Fruit fly (Drosophila melanogaster) whole organism, embryonic: ENCODE data around the gene CG14142.

Experiments used
- Abd-B ChIP-seq: fragments of 200-800 bp; sonication (Bioruptor generic); optimal IDR thresholded peaks from 2 replicates; lab custom pipeline; 2018; ENCODE audit warnings: missing biosample characterization, mild to moderate bottlenecking, missing genetic modification characterization, moderate library complexity
- Awh ChIP-seq: fragments of 200-800 bp; sonication (Bioruptor generic); IDR thresholded peaks from 2 replicates; pipeline ENCODE4, ENCODE4 v1.3.6; 2022; ENCODE audit warnings: missing biosample characterization, missing genetic modification characterization
- CG10431 ChIP-seq: fragments of 200-800 bp; sonication (Bioruptor generic); optimal IDR thresholded peaks from 3 replicates; lab custom pipeline; 2018; ENCODE audit warnings: missing biosample characterization, mild to moderate bottlenecking, missing genetic modification characterization
- CG11723 ChIP-seq: fragments of 200-800 bp; sonication (Bioruptor generic); optimal IDR thresholded peaks from 2 replicates; lab custom pipeline; 2017; ENCODE audit warnings: missing biosample characterization, mild to moderate bottlenecking, missing genetic modification characterization
- CG13424 ChIP-seq: fragments of 200-800 bp; sonication (Bioruptor generic); optimal IDR thresholded peaks from 2 replicates; lab custom pipeline; 2019; ENCODE audit warnings: missing biosample characterization, mild to moderate bottlenecking, missing genetic modification characterization, moderate library complexity
- CG14014 ChIP-seq: fragments of 200-800 bp; sonication (Bioruptor generic); IDR thresholded peaks from 2 replicates; pipeline ENCODE4 v1.3.6; 2022; ENCODE audit warnings: missing biosample characterization, missing genetic modification characterization
- CG14667 ChIP-seq: fragments of 200-800 bp; sonication (Bioruptor generic); IDR thresholded peaks from 2 replicates; pipeline ENCODE4 v1.3.6; 2022; ENCODE audit warnings: missing biosample characterization, missing genetic modification characterization
- CG17385 ChIP-seq: fragments of 200-800 bp; sonication (Bioruptor generic); optimal IDR thresholded peaks from 3 replicates; lab custom pipeline; 2018; ENCODE audit warnings: missing biosample characterization, mild to moderate bottlenecking, missing genetic modification characterization
- CG30431 ChIP-seq: fragments of 200-800 bp; sonication (Bioruptor generic); optimal IDR thresholded peaks from 2 replicates; lab custom pipeline; 2017; ENCODE audit warnings: missing biosample characterization, missing genetic modification characterization
- CG3407 ChIP-seq: fragments of 200-800 bp; sonication (Bioruptor generic); optimal IDR thresholded peaks from 2 replicates; lab custom pipeline; 2018; ENCODE audit warnings: missing biosample characterization, mild to moderate bottlenecking, missing genetic modification characterization
- CG3726 ChIP-seq: fragments of 200-800 bp; sonication (Bioruptor generic); IDR thresholded peaks from 3 replicates; pipeline ENCODE4, ENCODE4 v1.3.6; 2022; ENCODE audit warnings: missing biosample characterization, missing genetic modification characterization
- CG5180 ChIP-seq: fragments of 200-800 bp; sonication (Bioruptor generic); optimal IDR thresholded peaks from 3 replicates; lab custom pipeline; 2017; ENCODE audit warnings: missing biosample characterization, missing genetic modification characterization, mild to moderate bottlenecking, moderate library complexity, missing genetic modification reagents
- CG7839 ChIP-seq: fragments of 200-800 bp; sonication (Bioruptor generic); optimal IDR thresholded peaks from 3 replicates; lab custom pipeline; 2018; ENCODE audit warnings: missing biosample characterization, mild to moderate bottlenecking, missing genetic modification characterization, moderate library complexity
- CG9437 ChIP-seq: fragments of 200-800 bp; sonication (Bioruptor generic); optimal IDR thresholded peaks from 2 replicates; lab custom pipeline; 2018; ENCODE audit warnings: missing biosample characterization, mild to moderate bottlenecking, missing genetic modification characterization
- Dp ChIP-seq: fragments of 200-800 bp; sonication (Bioruptor generic); optimal IDR thresholded peaks from 2 replicates; lab custom pipeline; 2018; ENCODE audit warnings: missing biosample characterization, mild to moderate bottlenecking, missing genetic modification characterization, moderate library complexity
- Drgx ChIP-seq: fragments of 200-800 bp; sonication (Bioruptor generic); IDR thresholded peaks from 2 replicates; pipeline ENCODE4 v1.3.6; 2022; ENCODE audit warnings: missing biosample characterization, missing genetic modification characterization
- Fer2 ChIP-seq: fragments of 200-800 bp; sonication (Bioruptor generic); optimal IDR thresholded peaks from 2 replicates; lab custom pipeline; 2018; ENCODE audit warnings: missing biosample characterization, mild to moderate bottlenecking, missing genetic modification characterization, moderate library complexity
- Fer3 ChIP-seq: fragments of 200-800 bp; sonication (Bioruptor generic); optimal IDR thresholded peaks from 2 replicates; lab custom pipeline; 2018; ENCODE audit warnings: missing biosample characterization, mild to moderate bottlenecking, missing genetic modification characterization, moderate library complexity
- HmgZ ChIP-seq: fragments of 200-800 bp; sonication (Bioruptor generic); optimal IDR thresholded peaks from 2 replicates; lab custom pipeline; 2018; ENCODE audit warnings: missing biosample characterization, mild to moderate bottlenecking, missing genetic modification characterization
- MTF-1 ChIP-seq: fragments of 200-800 bp; sonication (Bioruptor generic); optimal IDR thresholded peaks from 2 replicates; lab custom pipeline; 2018; ENCODE audit warnings: missing biosample characterization, mild to moderate bottlenecking, missing genetic modification characterization, borderline replicate concordance
- Neu2 ChIP-seq: fragments of 200-800 bp; sonication (Bioruptor generic); optimal IDR thresholded peaks from 3 replicates; lab custom pipeline; 2016; ENCODE audit warnings: missing biosample characterization, missing genetic modification characterization, borderline replicate concordance
- Nf-YB ChIP-seq: fragments of 200-800 bp; sonication (Bioruptor generic); optimal IDR thresholded peaks from 3 replicates; lab custom pipeline; 2019; ENCODE audit warnings: missing biosample characterization, mild to moderate bottlenecking, missing genetic modification characterization, moderate library complexity
- Oli ChIP-seq: fragments of 200-800 bp; sonication (Bioruptor generic); optimal IDR thresholded peaks from 2 replicates; lab custom pipeline; 2018; ENCODE audit warnings: missing biosample characterization, mild to moderate bottlenecking, missing genetic modification characterization, moderate library complexity
- Sox102F ChIP-seq: fragments of 200-800 bp; sonication (Bioruptor generic); optimal IDR thresholded peaks from 2 replicates; lab custom pipeline; 2018; ENCODE audit warnings: missing biosample characterization, mild to moderate bottlenecking, missing genetic modification characterization, moderate library complexity
- Taf1 ChIP-seq: fragments of 200-800 bp; sonication (Bioruptor generic); IDR thresholded peaks from 2 replicates; pipeline ENCODE4 v1.3.6; 2022; ENCODE audit warnings: missing biosample characterization, missing genetic modification characterization
- Tbp ChIP-seq: fragments of >200 bp; optimal IDR thresholded peaks from 2 replicates; lab custom pipeline; 2018; ENCODE audit warnings: missing biosample characterization, missing genetic modification characterization
- YL-1 ChIP-seq: fragments of 200-800 bp; sonication (Bioruptor generic); optimal IDR thresholded peaks from 3 replicates; lab custom pipeline; 2017; ENCODE audit warnings: missing biosample characterization, mild to moderate bottlenecking, missing genetic modification characterization
- ac ChIP-seq: fragments of 200-800 bp; sonication (Bioruptor generic); optimal IDR thresholded peaks from 3 replicates; lab custom pipeline; 2017; ENCODE audit warnings: missing biosample characterization, mild to moderate bottlenecking, missing genetic modification characterization
- az2 ChIP-seq: fragments of 200-800 bp; sonication (Bioruptor generic); optimal IDR thresholded peaks from 3 replicates; lab custom pipeline; 2016; ENCODE audit warnings: missing biosample characterization, missing genetic modification characterization
- br ChIP-seq: fragments of >200 bp; optimal IDR thresholded peaks from 2 replicates; lab custom pipeline; 2017
- ci ChIP-seq: fragments of 200-800 bp; sonication (Bioruptor generic); IDR thresholded peaks from 3 replicates; pipeline ENCODE4 v1.3.6; 2022; ENCODE audit warnings: missing biosample characterization, missing genetic modification characterization
- crol ChIP-seq: fragments of 200-800 bp; sonication (Bioruptor generic); IDR thresholded peaks from 2 replicates; pipeline ENCODE4 v1.3.6; 2022; ENCODE audit warnings: missing biosample characterization, missing genetic modification characterization
- dm ChIP-seq: fragments of 200-800 bp; sonication (Bioruptor generic); optimal IDR thresholded peaks from 3 replicates; lab custom pipeline; 2016; ENCODE audit warnings: missing biosample characterization, missing genetic modification characterization
- dpn ChIP-seq, 2 experiments: fragments of 200-800 bp; sonication (Bioruptor generic); optimal IDR thresholded peaks; 3 replicates each; lab custom pipeline; 2016; ENCODE audit warnings: missing biosample characterization in 2 of 2, missing genetic modification characterization in 2 of 2
- gcm ChIP-seq: fragments of 200-800 bp; sonication (Bioruptor generic); optimal IDR thresholded peaks from 2 replicates; lab custom pipeline; 2019; ENCODE audit warnings: missing biosample characterization, mild to moderate bottlenecking, missing genetic modification characterization, moderate library complexity
- nau ChIP-seq: fragments of 200-800 bp; sonication (Bioruptor generic); optimal IDR thresholded peaks from 3 replicates; lab custom pipeline; 2017; ENCODE audit warnings: missing biosample characterization, mild to moderate bottlenecking, missing genetic modification characterization, missing genetic modification reagents
- nerfin-2 ChIP-seq: fragments of 200-800 bp; sonication (Bioruptor generic); IDR thresholded peaks from 2 replicates; pipeline ENCODE4 v1.3.6; 2022; ENCODE audit warnings: missing biosample characterization, missing genetic modification characterization; ENCODE audit not compliant: partially characterized antibody
- pan ChIP-seq, 4 experiments: fragments of >200 bp in 3 of 4; fragments of 200-800 bp in 1 of 4; sonication (Bioruptor generic) in 1 of 4; optimal IDR thresholded peaks in 3 of 4; IDR thresholded peaks in 1 of 4; 2 replicates each; pipeline versions ENCODE4 v1.3.6 to Lab custom; 2017 to 2022; ENCODE audit warnings: missing biosample characterization in 2 of 4, missing genetic modification characterization in 2 of 4, mixed read lengths in 1 of 4
- run ChIP-seq: fragments of 200-800 bp; sonication (Bioruptor generic); optimal IDR thresholded peaks from 3 replicates; lab custom pipeline; 2018; ENCODE audit warnings: missing biosample characterization, mild to moderate bottlenecking, missing genetic modification characterization
- scrt ChIP-seq: fragments of 200-800 bp; sonication (Bioruptor generic); optimal IDR thresholded peaks from 2 replicates; lab custom pipeline; 2018; ENCODE audit warnings: missing biosample characterization, mild to moderate bottlenecking, missing genetic modification characterization, moderate library complexity
- seq ChIP-seq: fragments of 200-800 bp; sonication (Bioruptor generic); IDR thresholded peaks from 2 replicates; pipeline ENCODE4 v1.3.6; 2022; ENCODE audit warnings: missing biosample characterization, missing genetic modification characterization
- shn ChIP-seq: fragments of 200-800 bp; sonication (Bioruptor generic); optimal IDR thresholded peaks from 3 replicates; lab custom pipeline; 2016; ENCODE audit warnings: missing biosample characterization, missing genetic modification characterization
- sim ChIP-seq: fragments of 200-800 bp; sonication (Bioruptor generic); IDR thresholded peaks from 2 replicates; pipeline ENCODE4 v1.3.6; 2022; ENCODE audit warnings: missing biosample characterization, missing genetic modification characterization
- sisA ChIP-seq: fragments of 200-800 bp; sonication (Bioruptor generic); IDR thresholded peaks from 2 replicates; pipeline ENCODE4 v1.3.6; 2022; ENCODE audit warnings: missing biosample characterization, missing genetic modification characterization
- ssp ChIP-seq: fragments of 200-800 bp; sonication (Bioruptor generic); IDR thresholded peaks from 2 replicates; pipeline ENCODE4 v1.3.6; 2022; ENCODE audit warnings: missing biosample characterization, missing genetic modification characterization
- stc ChIP-seq: fragments of 200-800 bp; sonication (Bioruptor generic); IDR thresholded peaks from 2 replicates; pipeline ENCODE4 v1.3.6; 2022; ENCODE audit warnings: missing biosample characterization, missing genetic modification characterization
- toy ChIP-seq: fragments of 200-800 bp; sonication (Bioruptor generic); IDR thresholded peaks from 2 replicates; pipeline ENCODE4 v1.3.6; 2022; ENCODE audit warnings: missing biosample characterization, missing genetic modification characterization
- twi ChIP-seq: fragments of 200-800 bp; optimal IDR thresholded peaks from 2 replicates; lab custom pipeline; 2019; ENCODE audit warnings: missing biosample characterization, mild to moderate bottlenecking, missing genetic modification characterization, moderate library complexity
- yki ChIP-seq: fragments of >200 bp; optimal IDR thresholded peaks from 3 replicates; lab custom pipeline; 2018
- zen2 ChIP-seq: fragments of 200-800 bp; sonication (Bioruptor generic); IDR thresholded peaks from 3 replicates; pipeline ENCODE4 v1.3.6; 2022; ENCODE audit warnings: missing biosample characterization, missing genetic modification characterization; ENCODE audit not compliant: partially characterized antibody
- zf30C ChIP-seq: fragments of 200-800 bp; sonication (Bioruptor generic); optimal IDR thresholded peaks from 3 replicates; lab custom pipeline; 2018; ENCODE audit warnings: missing biosample characterization, mild to moderate bottlenecking, missing genetic modification characterization

CG14142 gene

DNA sequence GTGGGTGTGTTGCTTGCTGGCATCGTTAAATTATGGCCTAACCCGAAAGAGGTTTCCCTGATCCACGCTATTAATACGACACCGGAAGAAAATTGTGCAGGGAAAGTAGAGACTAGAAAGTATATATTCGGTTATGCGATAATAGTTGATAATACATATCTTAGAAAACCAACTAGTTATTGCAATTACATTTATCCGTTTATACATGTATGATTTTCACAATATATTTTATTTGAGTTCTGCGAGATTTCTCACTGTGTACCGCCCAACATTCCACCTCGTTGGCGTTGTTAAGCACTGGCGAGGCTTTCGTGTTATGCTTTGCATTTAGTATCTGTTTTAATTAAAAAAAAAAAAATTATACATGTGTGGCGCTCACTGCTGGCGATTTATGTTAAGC, 17.9 kb upstream of the CG14142 start (continued):
- no peak for TF ChIP-seq pan (optimal IDR thresholded peaks at IDR 0.05; lab: Kevin White, UChicago)
- TF ChIP-seq pan (GFP tag; optimal IDR thresholded peaks at IDR 0.05 in 1 of 2, IDR thresholded peaks at IDR 0.05 in 1 of 2): peak in 1 of 2 experiments; percentile 64
- TF ChIP-seq Oli (tag; lab: Kevin White, UChicago): no peak
- no peak for TF ChIP-seq CG5180 (GFP tag; lab: Kevin White, UChicago)
- TF ChIP-seq CG11723 (GFP tag; lab: Kevin White, UChicago): no peak
- no peak for TF ChIP-seq dm (GFP tag; lab: Kevin White, UChicago)
- TF ChIP-seq Abd-B (GFP tag; lab: Kevin White, UChicago): no peak
- TF ChIP-seq CG30431: peak; percentile 6
- TF ChIP-seq Sox102F (GFP tag; lab: Kevin White, UChicago): peak; percentile 44
- no peak for TF ChIP-seq CG7839 (tag; lab: Kevin White, UChicago)
- no peak for TF ChIP-seq run (tag; lab: Kevin White, UChicago)
- TF ChIP-seq shn (GFP tag; lab: Kevin White, UChicago): no peak
- TF ChIP-seq Neu2 (GFP tag; lab: Kevin White, UChicago): no peak
- no peak for TF ChIP-seq az2 (GFP tag; lab: Kevin White, UChicago)
- TF ChIP-seq sim (GFP tag; lab: Robert Waterston, UW): no peak
- TF ChIP-seq Nf-YB (GFP tag; lab: Kevin White, UChicago): no peak
- TF ChIP-seq Taf1 (GFP tag; lab: Robert Waterston, UW): no peak
- TF ChIP-seq Awh (GFP tag; lab: Robert Waterston, UW): peak; percentile 33; the same call in 1 of the 2 replicates
- TF ChIP-seq twi: no peak
- TF ChIP-seq CG3726 (GFP tag; lab: Robert Waterston, UW): no peak
- peak; percentile 78 for TF ChIP-seq Drgx (GFP tag; lab: Robert Waterston, UW)
- no peak for TF ChIP-seq Fer2 (tag; lab: Kevin White, UChicago)
- TF ChIP-seq br (lab: Kevin White, UChicago): no peak
- TF ChIP-seq gcm: no peak
- peak; percentile 23; the same call in 1 of the 2 replicates for TF ChIP-seq ssp (GFP tag; lab: Robert Waterston, UW)
- TF ChIP-seq Fer3 (tag; lab: Kevin White, UChicago): no peak
- no peak for TF ChIP-seq stc (GFP tag; lab: Robert Waterston, UW)
- no peak for TF ChIP-seq HmgZ (tag; lab: Kevin White, UChicago)
- no peak for TF ChIP-seq nau (GFP tag; lab: Kevin White, UChicago)
- TF ChIP-seq dpn (GFP tag; optimal IDR thresholded peaks at IDR 0.05; lab: Kevin White, UChicago): peak in 1 of 2 experiments; percentile 6
- TF ChIP-seq CG17385 (GFP tag; lab: Kevin White, UChicago): no peak
- TF ChIP-seq YL-1 (GFP tag; lab: Kevin White, UChicago): no peak
- TF ChIP-seq toy (GFP tag; lab: Robert Waterston, UW): no peak
- no peak for TF ChIP-seq zen2 (GFP tag; lab: Robert Waterston, UW)
- TF ChIP-seq zf30C (GFP tag; lab: Kevin White, UChicago): no peak
- 0 out of 3 replicates have a peak, but pooled peaks have one; percentile 21 for TF ChIP-seq ci (GFP tag; lab: Robert Waterston, UW)
- TF ChIP-seq CG13424 (tag; lab: Kevin White, UChicago): no peak
- no peak for TF ChIP-seq nerfin-2 (GFP tag; lab: Robert Waterston, UW)
- TF ChIP-seq CG14667 (GFP tag; lab: Robert Waterston, UW): 0 out of 2 replicates have a peak, but pooled peaks have one; percentile 22
- no peak for TF ChIP-seq CG9437 (GFP tag; lab: Kevin White, UChicago)
- TF ChIP-seq MTF-1: no peak
- no peak for TF ChIP-seq ac (GFP tag; lab: Kevin White, UChicago)
- no peak for TF ChIP-seq yki (lab: Kevin White, UChicago)
- TF ChIP-seq crol (GFP tag; lab: Robert Waterston, UW): no peak
- TF ChIP-seq seq (GFP tag; lab: Robert Waterston, UW): no peak
- TF ChIP-seq CG14014 (GFP tag; lab: Robert Waterston, UW): peak; percentile 14; the same call in 1 of the 2 replicates
- no peak for TF ChIP-seq scrt (GFP tag; lab: Kevin White, UChicago)
- no peak for TF ChIP-seq Dp (GFP tag; lab: Kevin White, UChicago)
- no peak for TF ChIP-seq CG10431
- no peak for TF ChIP-seq sisA (GFP tag; lab: Robert Waterston, UW)
- no peak for TF ChIP-seq Tbp (GFP tag; lab: Kevin White, UChicago)
- TF ChIP-seq CG3407 (GFP tag; lab: Kevin White, UChicago): no peak
